Worm (Caenorhabditis elegans) whole organism, young adult: ENCODE data around the gene vps-16.

Experiments
- F22D6.2 ChIP-seq: sonication (generic microtip); optimal IDR thresholded peaks from 2 replicates; lab custom pipeline; 2016; ENCODE audit warnings: mild to moderate bottlenecking, missing genetic modification characterization, missing compliant biosample characterization
- F49E8.2 ChIP-seq: sonication (generic microtip); optimal IDR thresholded peaks from 3 replicates; lab custom pipeline; 2017; ENCODE audit warnings: missing genetic modification characterization, mild to moderate bottlenecking, missing compliant biosample characterization, antibody characterized with exemption, moderate library complexity; ENCODE audit not compliant: insufficient read depth
- ama-1 ChIP-seq, 3 experiments: fragments of 150-350 bp in 1 of 3; sonication (generic microtip) in 2 of 3; optimal IDR thresholded peaks; 2 replicates each; lab custom pipeline; 2014 to 2018; ENCODE audit warnings: missing biosample characterization in 2 of 3, missing genetic modification characterization in 2 of 3, missing genetic modification reagents in 2 of 3
- cebp-2 ChIP-seq: fragments of 200-800 bp; sonication (Bioruptor generic); IDR thresholded peaks from 2 replicates; pipeline ENCODE4 v1.3.6; 2022; ENCODE audit warnings: missing genetic modification characterization, missing compliant biosample characterization
- him-1 ChIP-seq: sonication (generic microtip); optimal IDR thresholded peaks from 2 replicates; lab custom pipeline; 2016; ENCODE audit warnings: missing genotype, missing genetic modification reagents, missing genetic modification characterization, missing compliant biosample characterization
- hmg-20 ChIP-seq: fragments of 200-800 bp; sonication (Bioruptor generic); IDR thresholded peaks from 2 replicates; pipeline ENCODE4 v1.3.6; 2022; ENCODE audit warnings: missing genetic modification reagents, missing genetic modification characterization, missing compliant biosample characterization
- rcor-1 ChIP-seq: fragments of 200-800 bp; sonication (Bioruptor generic); IDR thresholded peaks from 2 replicates; pipeline ENCODE4 v1.3.6; 2022; ENCODE audit warnings: missing genetic modification reagents, missing genetic modification characterization, missing compliant biosample characterization
- zim-3 ChIP-seq: sonication (generic microtip); optimal IDR thresholded peaks from 2 replicates; lab custom pipeline; 2017; ENCODE audit warnings: mild to moderate bottlenecking, missing genetic modification characterization, moderate library complexity, missing compliant biosample characterization

ce11 chrIII:6430834-6431233, 2.2 kb upstream of the vps-16 start, which contains the start of gene popl-1:
- TF ChIP-seq zim-3 (tag; lab: Kevin White, UChicago) (no peak), cebp-2 (GFP tag; lab: Robert Waterston, UW) (no peak), hmg-20 (GFP tag; lab: Robert Waterston, UW) (no peak), ama-1 (optimal IDR thresholded peaks at IDR 0.05; lab: Kevin White, UChicago) (no peak), ama-1 (GFP tag; optimal IDR thresholded peaks at IDR 0.05; lab: Kevin White, UChicago) (no peak), F22D6.2 (tag; lab: Kevin White, UChicago) (no peak), F49E8.2 (tag; lab: Kevin White, UChicago) (no peak), him-1 (tag; lab: Kevin White, UChicago) (no peak), rcor-1 (no peak)
